Worm (Caenorhabditis elegans): ENCODE data around the gene gst-23.

ce11 chrV:3227373-3227772 is 15.7 kb upstream of the gst-23 start, which contains the start of gene K08D9.2:
- no peak for TF ChIP-seq skn-1 (tag; optimal IDR thresholded peaks at IDR 0.05)
- TF ChIP-seq jun-1 (tag; optimal IDR thresholded peaks at IDR 0.05) = no peak
